Fruit fly (Drosophila melanogaster): ENCODE results near the gene CG5466.

dm6 chr3R:20600109-20600508 lies 17.6 kb upstream of the CG5466 start:
- TF ChIP-seq CG8478 (optimal IDR thresholded peaks at IDR 0.05) (no peak), CTCF (optimal IDR thresholded peaks at IDR 0.05) (no peak)
